Worm (Caenorhabditis elegans): ENCODE results near the gene his-3.

DNA sequence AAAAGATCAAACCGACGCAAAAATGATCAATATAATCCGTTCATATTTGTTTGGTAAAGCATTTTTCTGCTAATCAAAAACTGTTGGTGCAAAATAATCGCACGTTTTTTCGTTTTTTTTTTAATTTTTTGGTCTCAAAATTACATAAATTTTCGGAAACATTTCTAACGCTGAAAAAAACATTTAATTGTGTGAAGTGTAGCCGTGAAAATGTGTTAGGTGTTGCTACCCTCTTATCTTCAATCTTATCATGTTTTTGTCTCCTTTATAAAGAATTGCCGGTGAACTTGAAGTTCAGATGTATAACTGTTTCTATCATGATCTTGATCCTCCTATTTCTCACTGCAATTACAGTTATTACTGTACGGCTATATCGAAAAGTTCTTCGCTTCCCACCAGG, 28.3 kb downstream of the his-3 start, which contains the start of gene cyp-35D1:
- TF ChIP-seq ama-1 (optimal IDR thresholded peaks at IDR 0.05), result no peak
- TF ChIP-seq ctbp-1 (GFP tag; IDR thresholded peaks at IDR 0.05), result no peak
- no peak for TF ChIP-seq F10B5.3 (tag; optimal IDR thresholded peaks at IDR 0.05)
- no peak for TF ChIP-seq zag-1 (tag; optimal IDR thresholded peaks at IDR 0.05)
- no peak for TF ChIP-seq pqm-1 (tag; optimal IDR thresholded peaks at IDR 0.05)
